Worm (Caenorhabditis elegans) whole organism, dauer: ENCODE data around the gene F07F6.8.

Experiments
- unc-62 ChIP-seq: sonication (generic microtip); optimal IDR thresholded peaks from 2 replicates; lab custom pipeline; 2017; ENCODE audit warnings: missing biosample characterization, missing genetic modification reagents, missing genetic modification characterization

The F07F6.8 gene

ce11 chrII:5425633-5426032, at the start of gene F07F6.8:
F07F6.8 (minus strand) TSS chrII:5425733.
- no peak for TF ChIP-seq unc-62

ce11 chrII:5474946-5475345, 49.4 kb upstream of the F07F6.8 start, which contains the start of gene ilcr-2:
ilcr-2 (plus strand) TSS chrII:5475246.
- no peak for TF ChIP-seq unc-62

- TF ChIP-seq unc-62 = no peak
These were observed 48.5 kb upstream of the F07F6.8 start, which contains the start of gene mrps-16 for ce11 chrII:5473946-5474423. mrps-16 (plus strand) TSS chrII:5474373.

ce11 chrII:5465729-5466408, 40.3 kb upstream of the F07F6.8 start, which contains the start of gene clr-1:
clr-1 (plus strand) TSS chrII:5466358.
- no peak for TF ChIP-seq unc-62

- TF ChIP-seq unc-62 = no peak
These were observed 38.3 kb upstream of the F07F6.8 start for ce11 chrII:5463692-5464300.

ce11 chrII:5460911-5461310, 35.4 kb upstream of the F07F6.8 start:
- TF ChIP-seq unc-62 = no peak

- TF ChIP-seq unc-62 = no peak
These were observed 34.0 kb upstream of the F07F6.8 start for ce11 chrII:5459534-5459933.

- no peak for TF ChIP-seq unc-62
These were observed 33.3 kb upstream of the F07F6.8 start for ce11 chrII:5458683-5459410.

- no peak for TF ChIP-seq unc-62
These were observed 30.3 kb upstream of the F07F6.8 start, which contains the start of gene daz-1 for ce11 chrII:5455650-5456355. daz-1 (plus strand) TSS chrII:5456305.

- TF ChIP-seq unc-62 = no peak
These were observed 28.0 kb upstream of the F07F6.8 start, which contains the start of gene dhs-5 for ce11 chrII:5453547-5453946. dhs-5 (plus strand) TSS chrII:5453847.

ce11 chrII:5451278-5451677, 25.7 kb upstream of the F07F6.8 start:
- TF ChIP-seq unc-62 = no peak

- TF ChIP-seq unc-62 = no peak
These were observed 24.1 kb upstream of the F07F6.8 start for ce11 chrII:5449620-5450019.

- TF ChIP-seq unc-62 = no peak
These were observed 23.7 kb upstream of the F07F6.8 start for ce11 chrII:5449219-5449618.

- TF ChIP-seq unc-62 = no peak
These were observed 21.8 kb upstream of the F07F6.8 start, which contains the start of gene cex-1 for ce11 chrII:5447381-5447780. cex-1 (plus strand) TSS chrII:5447681.

ce11 chrII:5446506-5446905, 21.0 kb upstream of the F07F6.8 start, which contains the start of gene nmr-1:
nmr-1 (minus strand) TSS chrII:5446606.
- no peak for TF ChIP-seq unc-62

ce11 chrII:5437586-5437985, 12.1 kb upstream of the F07F6.8 start, which contains the start of gene F07F6.1:
F07F6.1 (plus strand) TSS chrII:5437886.
- TF ChIP-seq unc-62 = no peak
